Fruit fly (Drosophila melanogaster) whole organism, wandering third instar larva: ENCODE data around the gene Fum1.

Experiments
- CrebA ChIP-seq: fragments of 200-800 bp; sonication (Bioruptor generic); optimal IDR thresholded peaks from 2 replicates; lab custom pipeline; 2016; ENCODE audit warnings: missing biosample characterization, mild to moderate bottlenecking, missing genetic modification characterization, borderline replicate concordance
- Sp1 ChIP-seq: fragments of 200-800 bp; sonication (Bioruptor generic); optimal IDR thresholded peaks from 3 replicates; lab custom pipeline; 2019; ENCODE audit warnings: missing biosample characterization, mild to moderate bottlenecking, missing genetic modification characterization, moderate library complexity

DNA sequence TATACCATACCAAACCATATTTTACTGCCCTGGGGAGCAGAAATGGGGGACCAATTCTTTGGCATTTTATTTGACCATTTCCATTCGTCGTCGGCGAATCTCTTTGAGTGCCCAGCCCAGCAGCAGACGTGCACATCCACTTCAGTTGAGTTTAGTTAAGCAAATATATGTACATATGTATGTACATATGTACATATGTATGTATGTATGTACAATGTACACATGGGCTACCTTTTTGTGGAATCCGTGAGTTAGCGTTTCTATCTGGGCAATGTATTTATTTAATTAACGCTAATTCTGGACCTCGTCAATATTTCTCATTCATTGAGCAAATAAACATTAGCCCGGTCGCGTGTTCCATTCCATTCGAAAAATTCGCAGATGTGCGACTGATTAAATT, 41.7 kb downstream of the Fum1 start:
- no peak for TF ChIP-seq Sp1 (GFP tag; lab: Kevin White, UChicago)
- no peak for TF ChIP-seq CrebA
